Worm (Caenorhabditis elegans) whole organism, midembryonic: ENCODE data around the gene spr-3.

Source experiments
- T22C8.4 ChIP-seq: fragments of 200-800 bp; sonication (Bioruptor generic); IDR thresholded peaks from 2 replicates; pipeline ENCODE4 v1.3.6; 2022; ENCODE audit warnings: missing genetic modification characterization, missing compliant biosample characterization
- cog-1 ChIP-seq: sonication (generic microtip); optimal IDR thresholded peaks from 2 replicates; lab custom pipeline; 2016; ENCODE audit warnings: missing genetic modification characterization, missing compliant biosample characterization
- flt-1 ChIP-seq: fragments of 200-800 bp; sonication (Bioruptor generic); IDR thresholded peaks from 2 replicates; pipeline ENCODE4 v1.3.6; 2022; ENCODE audit warnings: missing genetic modification characterization, missing compliant biosample characterization
- klf-2 ChIP-seq: fragments of 200-800 bp; sonication (Bioruptor generic); conservative IDR thresholded peaks from 2 replicates; pipeline ENCODE4 v1.3.6; 2022; ENCODE audit warnings: missing genetic modification reagents, missing genetic modification characterization, missing compliant biosample characterization
- med-1 ChIP-seq: sonication (generic microtip); optimal IDR thresholded peaks from 2 replicates; lab custom pipeline; 2017; ENCODE audit warnings: missing genetic modification characterization, mild to moderate bottlenecking, missing compliant biosample characterization, antibody characterized with exemption, missing genetic modification reagents; ENCODE audit not compliant: insufficient read depth
- ref-1 ChIP-seq: fragments of 200-800 bp; sonication (Bioruptor generic); conservative IDR thresholded peaks from 2 replicates; pipeline ENCODE4 v1.3.6; 2022; ENCODE audit warnings: missing genetic modification reagents, missing genetic modification characterization, missing compliant biosample characterization
- tab-1 ChIP-seq: fragments of 200-800 bp; sonication (Bioruptor generic); IDR thresholded peaks from 2 replicates; pipeline ENCODE4 v1.3.6; 2022; ENCODE audit warnings: missing genetic modification characterization, missing compliant biosample characterization
- ztf-23 ChIP-seq: fragments of 200-800 bp; sonication (Bioruptor generic); IDR thresholded peaks from 2 replicates; pipeline ENCODE4 v1.3.6; 2022; ENCODE audit warnings: missing genetic modification reagents, missing genetic modification characterization, missing compliant biosample characterization
- ztf-29 ChIP-seq: fragments of 200-800 bp; sonication (Bioruptor generic); IDR thresholded peaks from 2 replicates; pipeline ENCODE4 v1.3.6; 2022; ENCODE audit warnings: missing genetic modification reagents, missing genetic modification characterization, missing compliant biosample characterization

- TF ChIP-seq cog-1 (tag; lab: Kevin White, UChicago) = no peak
- no peak for TF ChIP-seq flt-1
- TF ChIP-seq med-1 = no peak
- no peak for TF ChIP-seq ztf-29 (GFP tag; lab: Robert Waterston, UW)
- no peak for TF ChIP-seq tab-1 (GFP tag; lab: Robert Waterston, UW)
- no peak for TF ChIP-seq klf-2
- TF ChIP-seq ztf-23 = no peak
- no peak for TF ChIP-seq T22C8.4 (GFP tag; lab: Robert Waterston, UW)
- no peak for TF ChIP-seq ref-1
These were observed 15.8 kb upstream of the spr-3 start for ce11 chrX:4498078-4498477.
